Fruit fly (Drosophila melanogaster) whole organism, embryonic: ENCODE measurements around the gene kraken.
A peak's percentile ranks its signal among the peaks of the same experiment; 100 is the strongest.

ENCODE experiments used
- Atf3 ChIP-seq: fragments of 200-800 bp; sonication (Bioruptor generic); optimal IDR thresholded peaks from 3 replicates; lab custom pipeline; 2016; ENCODE audit warnings: missing biosample characterization, missing genetic modification characterization
- CG10267 ChIP-seq: fragments of 200-800 bp; sonication (Bioruptor generic); optimal IDR thresholded peaks from 2 replicates; lab custom pipeline; 2018; ENCODE audit warnings: missing biosample characterization, mild to moderate bottlenecking, missing genetic modification characterization, moderate library complexity
- CG11247 ChIP-seq: fragments of 200-800 bp; sonication (Bioruptor generic); IDR thresholded peaks from 2 replicates; pipeline ENCODE4 v1.3.6; 2022; ENCODE audit warnings: missing biosample characterization, missing genetic modification characterization
- CG12299 ChIP-seq: fragments of 200-800 bp; sonication (Bioruptor generic); optimal IDR thresholded peaks from 2 replicates; lab custom pipeline; 2018; ENCODE audit warnings: missing biosample characterization, mild to moderate bottlenecking, missing genetic modification characterization
- CG16863 ChIP-seq: fragments of 200-800 bp; sonication (Bioruptor generic); optimal IDR thresholded peaks from 3 replicates; lab custom pipeline; 2016; ENCODE audit warnings: missing biosample characterization, missing genetic modification characterization
- CG17568 ChIP-seq: fragments of 200-800 bp; sonication (Bioruptor generic); optimal IDR thresholded peaks from 2 replicates; lab custom pipeline; 2018; ENCODE audit warnings: missing biosample characterization, mild to moderate bottlenecking, missing genetic modification characterization, moderate library complexity
- CG18011 ChIP-seq: fragments of 200-800 bp; sonication (Bioruptor generic); optimal IDR thresholded peaks from 2 replicates; lab custom pipeline; 2017; ENCODE audit warnings: missing biosample characterization, missing genetic modification characterization, mild to moderate bottlenecking, moderate library complexity, missing genotype
- CG1832 ChIP-seq: fragments of 200-800 bp; sonication (Bioruptor generic); optimal IDR thresholded peaks from 2 replicates; lab custom pipeline; 2017; ENCODE audit warnings: missing biosample characterization, mild to moderate bottlenecking, missing genetic modification characterization, inconsistent platforms
- CG18619 ChIP-seq: fragments of 200-800 bp; sonication (Bioruptor generic); optimal IDR thresholded peaks from 3 replicates; lab custom pipeline; 2017; ENCODE audit warnings: missing biosample characterization, mild to moderate bottlenecking, missing genetic modification characterization
- CG2712 ChIP-seq: fragments of 200-800 bp; optimal IDR thresholded peaks from 3 replicates; lab custom pipeline; 2019; ENCODE audit warnings: missing biosample characterization, mild to moderate bottlenecking, missing genetic modification characterization, moderate library complexity
- CG31388 ChIP-seq: fragments of 200-800 bp; sonication (Bioruptor generic); optimal IDR thresholded peaks from 2 replicates; lab custom pipeline; 2016; ENCODE audit warnings: missing biosample characterization, missing genetic modification characterization
- CG3163 ChIP-seq: fragments of 200-800 bp; sonication (Bioruptor generic); optimal IDR thresholded peaks from 3 replicates; lab custom pipeline; 2016; ENCODE audit warnings: missing biosample characterization, missing genetic modification characterization
- CG3407 ChIP-seq: fragments of 200-800 bp; sonication (Bioruptor generic); optimal IDR thresholded peaks from 2 replicates; lab custom pipeline; 2018; ENCODE audit warnings: missing biosample characterization, mild to moderate bottlenecking, missing genetic modification characterization
- CG42726 ChIP-seq: fragments of 200-800 bp; sonication (Bioruptor generic); IDR thresholded peaks from 2 replicates; pipeline ENCODE4 v1.3.6; 2022; ENCODE audit warnings: missing biosample characterization, missing genetic modification characterization; ENCODE audit not compliant: partially characterized antibody
- CG4360 ChIP-seq: fragments of 200-800 bp; sonication (Bioruptor generic); IDR thresholded peaks from 2 replicates; pipeline ENCODE4 v1.3.6; 2022; ENCODE audit warnings: missing biosample characterization, missing genetic modification characterization
- CG6175 ChIP-seq: fragments of 200-800 bp; sonication (Bioruptor generic); IDR thresholded peaks from 3 replicates; pipeline ENCODE4 v1.3.6; 2022; ENCODE audit warnings: missing biosample characterization, missing genetic modification characterization
- CG6813 ChIP-seq: fragments of 200-800 bp; sonication (Bioruptor generic); optimal IDR thresholded peaks from 2 replicates; lab custom pipeline; 2017; ENCODE audit warnings: missing biosample characterization, missing genetic modification characterization, mild to moderate bottlenecking, moderate library complexity, missing genetic modification reagents
- CG7839 ChIP-seq: fragments of 200-800 bp; sonication (Bioruptor generic); optimal IDR thresholded peaks from 3 replicates; lab custom pipeline; 2018; ENCODE audit warnings: missing biosample characterization, mild to moderate bottlenecking, missing genetic modification characterization, moderate library complexity
- CG8924 ChIP-seq: fragments of 200-800 bp; optimal IDR thresholded peaks from 3 replicates; lab custom pipeline; 2019; ENCODE audit warnings: missing biosample characterization, mild to moderate bottlenecking, missing genetic modification characterization, moderate library complexity
- CG9797 ChIP-seq: fragments of 200-800 bp; sonication (Bioruptor generic); optimal IDR thresholded peaks from 3 replicates; lab custom pipeline; 2018; ENCODE audit warnings: missing biosample characterization, mild to moderate bottlenecking, missing genetic modification characterization
- CkIIα-i1 ChIP-seq: fragments of 200-800 bp; sonication (Bioruptor generic); IDR thresholded peaks from 2 replicates; pipeline ENCODE4 v1.3.6; 2022; ENCODE audit warnings: missing biosample characterization, missing genetic modification characterization
- Deaf1 ChIP-seq: fragments of 200-800 bp; optimal IDR thresholded peaks from 3 replicates; lab custom pipeline; 2019; ENCODE audit warnings: missing biosample characterization, mild to moderate bottlenecking, missing genetic modification characterization, moderate library complexity
- Dref ChIP-seq: fragments of 200-800 bp; sonication (Bioruptor generic); IDR thresholded peaks from 2 replicates; pipeline ENCODE4 v1.3.6; 2022; ENCODE audit warnings: missing biosample characterization, missing genetic modification characterization
- Hey ChIP-seq: fragments of 200-800 bp; sonication (Bioruptor generic); optimal IDR thresholded peaks from 3 replicates; lab custom pipeline; 2018; ENCODE audit warnings: missing biosample characterization, mild to moderate bottlenecking, missing genetic modification characterization
- HmgZ ChIP-seq: fragments of 200-800 bp; sonication (Bioruptor generic); optimal IDR thresholded peaks from 2 replicates; lab custom pipeline; 2018; ENCODE audit warnings: missing biosample characterization, mild to moderate bottlenecking, missing genetic modification characterization
- Hsf ChIP-seq: fragments of 200-800 bp; sonication (Bioruptor generic); optimal IDR thresholded peaks from 3 replicates; lab custom pipeline; 2016; ENCODE audit warnings: missing biosample characterization, missing genetic modification characterization
- Lpt ChIP-seq: fragments of >200 bp; optimal IDR thresholded peaks from 2 replicates; lab custom pipeline; 2018; ENCODE audit warnings: missing biosample characterization, missing genetic modification characterization
- Med ChIP-seq: fragments of 200-800 bp; sonication (Bioruptor generic); peaks from one replicate; lab custom pipeline; 2016; ENCODE audit warnings: missing biosample characterization, missing genetic modification characterization, mild to moderate bottlenecking, inconsistent platforms, moderate library complexity
- Myb ChIP-seq: fragments of 200-800 bp; sonication (Bioruptor generic); optimal IDR thresholded peaks from 2 replicates; lab custom pipeline; 2016; ENCODE audit warnings: missing biosample characterization, missing genetic modification characterization
- NC2α ChIP-seq: fragments of 200-800 bp; sonication (Bioruptor generic); optimal IDR thresholded peaks from 2 replicates; lab custom pipeline; 2016; ENCODE audit warnings: missing biosample characterization, missing genetic modification characterization
- Nf-YA ChIP-seq: fragments of 200-800 bp; sonication (Bioruptor generic); IDR thresholded peaks from 2 replicates; pipeline ENCODE4 v1.3.6; 2022; ENCODE audit warnings: missing biosample characterization, missing genetic modification characterization
- Nf-YC ChIP-seq: fragments of 200-800 bp; optimal IDR thresholded peaks from 3 replicates; lab custom pipeline; 2019; ENCODE audit warnings: missing biosample characterization, mild to moderate bottlenecking, missing genetic modification characterization, moderate library complexity
- ara ChIP-seq: fragments of 200-800 bp; sonication (Bioruptor generic); IDR thresholded peaks from 2 replicates; pipeline ENCODE4 v1.3.6; 2022; ENCODE audit warnings: missing biosample characterization, missing genetic modification characterization
- cg ChIP-seq: fragments of 200-800 bp; sonication (Bioruptor generic); optimal IDR thresholded peaks from 3 replicates; lab custom pipeline; 2019; ENCODE audit warnings: missing biosample characterization, mild to moderate bottlenecking, missing genetic modification characterization, moderate library complexity
- chm ChIP-seq: fragments of 200-800 bp; sonication (Bioruptor generic); IDR thresholded peaks from 2 replicates; pipeline ENCODE4 v1.3.6; 2022; ENCODE audit warnings: missing biosample characterization, missing genetic modification characterization
- croc ChIP-seq: fragments of 200-800 bp; sonication (Bioruptor generic); conservative IDR thresholded peaks from 3 replicates; pipeline ENCODE4 v1.3.6; 2022; ENCODE audit warnings: missing biosample characterization, missing genetic modification characterization
- da ChIP-seq: fragments of 200-800 bp; sonication (Bioruptor generic); optimal IDR thresholded peaks from 2 replicates; lab custom pipeline; 2016; ENCODE audit warnings: missing biosample characterization, missing genetic modification characterization
- dmrt11E ChIP-seq: fragments of 200-800 bp; sonication (Bioruptor generic); optimal IDR thresholded peaks from 3 replicates; lab custom pipeline; 2018; ENCODE audit warnings: missing biosample characterization, mild to moderate bottlenecking, missing genetic modification characterization, moderate library complexity
- dpn ChIP-seq, 2 experiments: fragments of 200-800 bp; sonication (Bioruptor generic); optimal IDR thresholded peaks; 3 replicates each; lab custom pipeline; 2016; ENCODE audit warnings: missing biosample characterization in 2 of 2, missing genetic modification characterization in 2 of 2
- emc ChIP-seq: fragments of 200-800 bp; sonication (Bioruptor generic); optimal IDR thresholded peaks from 2 replicates; lab custom pipeline; 2016; ENCODE audit warnings: missing biosample characterization, missing genetic modification characterization
- eyg ChIP-seq: fragments of 200-800 bp; sonication (Bioruptor generic); optimal IDR thresholded peaks from 3 replicates; lab custom pipeline; 2016; ENCODE audit warnings: missing biosample characterization, missing genetic modification characterization
- fd102C ChIP-seq: fragments of 200-800 bp; sonication (Bioruptor generic); optimal IDR thresholded peaks from 2 replicates; lab custom pipeline; 2018; ENCODE audit warnings: missing biosample characterization, mild to moderate bottlenecking, missing genetic modification characterization, moderate library complexity
- fu2 ChIP-seq: fragments of 200-800 bp; sonication (Bioruptor generic); optimal IDR thresholded peaks from 2 replicates; lab custom pipeline; 2016; ENCODE audit warnings: missing biosample characterization, missing genetic modification characterization
- gfzf ChIP-seq: fragments of 200-800 bp; sonication (Bioruptor generic); optimal IDR thresholded peaks from 2 replicates; lab custom pipeline; 2016; ENCODE audit warnings: missing biosample characterization, mild to moderate bottlenecking, missing genetic modification characterization, moderate library complexity
- hkb ChIP-seq, 2 experiments: fragments of 200-800 bp in 1 of 2; fragments of >200 bp in 1 of 2; sonication (Bioruptor generic) in 1 of 2; IDR thresholded peaks in 1 of 2; optimal IDR thresholded peaks in 1 of 2; 2 replicates each; pipeline versions ENCODE4 v1.3.6 to Lab custom; 2017 to 2022; ENCODE audit warnings: missing biosample characterization in 1 of 2, missing genetic modification characterization in 1 of 2
- jumu ChIP-seq: fragments of 200-800 bp; sonication (Bioruptor generic); optimal IDR thresholded peaks from 3 replicates; lab custom pipeline; 2016; ENCODE audit warnings: missing biosample characterization, missing genetic modification characterization
- knrl ChIP-seq: fragments of 200-800 bp; sonication (Bioruptor generic); IDR thresholded peaks from 3 replicates; pipeline ENCODE4 v1.3.6; 2022; ENCODE audit warnings: missing biosample characterization, missing genetic modification characterization; ENCODE audit not compliant: partially characterized antibody
- org-1 ChIP-seq: fragments of 200-800 bp; sonication (Bioruptor generic); optimal IDR thresholded peaks from 2 replicates; lab custom pipeline; 2017; ENCODE audit warnings: missing biosample characterization, missing genetic modification characterization
- phol ChIP-seq: fragments of 200-800 bp; sonication (Bioruptor generic); optimal IDR thresholded peaks from 3 replicates; lab custom pipeline; 2018; ENCODE audit warnings: missing biosample characterization, mild to moderate bottlenecking, missing genetic modification characterization, moderate library complexity
- slp2 ChIP-seq: fragments of 200-800 bp; sonication (Bioruptor generic); optimal IDR thresholded peaks from 2 replicates; lab custom pipeline; 2016; ENCODE audit warnings: missing biosample characterization, missing genetic modification characterization
- vfl ChIP-seq: fragments of 200-800 bp; sonication (Bioruptor generic); optimal IDR thresholded peaks from 2 replicates; lab custom pipeline; 2016; ENCODE audit warnings: missing biosample characterization, missing genetic modification characterization

kraken gene

DNA sequence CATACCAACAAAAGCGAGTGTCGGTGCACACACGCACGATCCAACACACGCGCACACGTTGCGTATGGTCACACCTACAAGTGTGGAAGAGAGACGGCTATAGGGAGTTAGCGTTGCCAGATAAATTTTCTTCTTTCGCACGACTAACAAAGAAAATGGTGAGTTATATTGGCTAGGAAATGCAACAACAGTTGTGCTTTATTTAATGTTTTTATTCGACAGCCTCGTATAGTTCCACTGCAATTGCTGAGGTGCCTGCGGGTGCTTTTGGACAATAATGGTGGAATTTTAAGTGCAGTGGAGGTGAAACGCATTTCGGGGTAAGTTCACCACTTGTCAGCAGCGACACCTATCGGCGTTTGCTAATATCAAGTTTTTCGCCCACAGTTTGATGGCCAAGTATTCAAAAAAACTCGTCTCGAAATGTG, 18.9 kb downstream of the kraken start (continued):
- TF ChIP-seq CG3407 (GFP tag; lab: Kevin White, UChicago) (no peak), CG1832 (GFP tag; lab: Kevin White, UChicago) (peak; percentile 38), CG2712 (peak; percentile 18), jumu (peak; percentile 61), CG7839 (tag; lab: Kevin White, UChicago) (no peak), CG10267 (tag; lab: Kevin White, UChicago) (peak; percentile 12), vfl (GFP tag; lab: Kevin White, UChicago) (no peak), org-1 (GFP tag; lab: Kevin White, UChicago) (no peak), CG6175 (GFP tag; lab: Robert Waterston, UW) (no peak), Nf-YA (GFP tag; lab: Robert Waterston, UW) (no peak), CG11247 (GFP tag; lab: Robert Waterston, UW) (no peak), NC2α (GFP tag; lab: Kevin White, UChicago) (no peak), da (GFP tag; lab: Kevin White, UChicago) (no peak), CG4360 (GFP tag; lab: Robert Waterston, UW) (no peak), Dref (GFP tag; lab: Robert Waterston, UW) (peak; percentile 29; the same call in 1 of the 2 replicates), CG31388 (GFP tag; lab: Kevin White, UChicago) (no peak), dmrt11E (tag; lab: Kevin White, UChicago) (no peak), CG12299 (no peak), chm (GFP tag; lab: Robert Waterston, UW) (no peak), eyg (no peak), gfzf (GFP tag; lab: Kevin White, UChicago) (peak; percentile 51), Myb (GFP tag; lab: Kevin White, UChicago) (peak; percentile 38), Hey (tag; lab: Kevin White, UChicago) (no peak), fd102C (GFP tag; lab: Kevin White, UChicago) (no peak), phol (peak; percentile 45), slp2 (GFP tag; lab: Kevin White, UChicago) (no peak), CG3163 (GFP tag; lab: Kevin White, UChicago) (peak; percentile 36), CG18011 (no peak), CG16863 (no peak), CG17568 (no peak), CG42726 (GFP tag; lab: Robert Waterston, UW) (0 out of 2 replicates have a peak, but pooled peaks have one; percentile 35), emc (no peak), Med (GFP tag; lab: Kevin White, UChicago) (peak; percentile 86), knrl (GFP tag; lab: Robert Waterston, UW) (no peak), hkb (optimal IDR thresholded peaks at IDR 0.05; lab: Kevin White, UChicago) (no peak), hkb (GFP tag; IDR thresholded peaks at IDR 0.05; lab: Robert Waterston, UW) (no peak), cg (GFP tag; lab: Kevin White, UChicago) (peak; percentile 95), CkIIα-i1 (GFP tag; lab: Robert Waterston, UW) (no peak), Hsf (GFP tag; lab: Kevin White, UChicago) (no peak), dpn (GFP tag; optimal IDR thresholded peaks at IDR 0.05; lab: Kevin White, UChicago) (peak in 1 of 2 experiments; percentile 14), CG8924 (tag; lab: Kevin White, UChicago) (no peak), croc (GFP tag; lab: Robert Waterston, UW) (no peak), fu2 (GFP tag; lab: Kevin White, UChicago) (no peak), Deaf1 (tag; lab: Kevin White, UChicago) (peak; percentile 1), CG18619 (GFP tag; lab: Kevin White, UChicago) (no peak), CG6813 (GFP tag; lab: Kevin White, UChicago) (no peak), HmgZ (tag; lab: Kevin White, UChicago) (peak; percentile 36), ara (no peak), Lpt (no peak), Atf3 (GFP tag; lab: Kevin White, UChicago) (peak; percentile 30), CG9797 (GFP tag; lab: Kevin White, UChicago) (peak; percentile 76), Nf-YC (peak; percentile 12)
